Worm (Caenorhabditis elegans): Measurements from ENCODE around the gene F16G10.13.

DNA sequence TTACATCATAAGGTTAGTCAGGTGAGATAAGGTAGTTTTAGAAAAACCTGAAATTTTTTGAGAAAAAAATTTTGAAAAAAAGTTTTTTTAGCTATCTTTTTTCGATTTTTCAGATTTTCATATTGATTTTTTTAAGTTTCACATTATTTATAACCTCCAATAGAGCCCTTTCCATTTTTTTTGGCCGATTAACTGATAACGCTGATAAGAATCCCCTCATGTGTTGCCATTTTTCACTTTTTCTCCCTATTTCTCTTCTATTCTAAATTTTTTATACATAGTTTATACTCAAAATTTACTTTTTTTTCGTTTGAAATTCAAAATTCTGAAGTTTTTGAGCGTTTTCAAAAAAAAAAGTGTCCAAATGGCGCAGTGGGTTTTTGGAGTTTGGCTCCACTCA, 42.4 kb upstream of the F16G10.13 start:
- TF ChIP-seq egl-27 (tag; optimal IDR thresholded peaks at IDR 0.05): no peak
- TF ChIP-seq unc-62 (GFP tag; optimal IDR thresholded peaks at IDR 0.05): no peak
- no peak for TF ChIP-seq ceh-82 (tag; optimal IDR thresholded peaks at IDR 0.05)
- TF ChIP-seq nhr-25 (tag; optimal IDR thresholded peaks at IDR 0.05): no peak
- TF ChIP-seq nhr-77 (tag; optimal IDR thresholded peaks at IDR 0.05): no peak
- TF ChIP-seq ztf-11 (tag; optimal IDR thresholded peaks at IDR 0.05): no peak
- TF ChIP-seq elt-3 (tag; optimal IDR thresholded peaks at IDR 0.05): no peak
- TF ChIP-seq aly-2 (tag; optimal IDR thresholded peaks at IDR 0.05): no peak
- TF ChIP-seq sma-3 (GFP tag; optimal IDR thresholded peaks at IDR 0.05): no peak
- TF ChIP-seq blmp-1 (tag; optimal IDR thresholded peaks at IDR 0.05; ENCODE audit: insufficient read depth): no peak
